Worm (Caenorhabditis elegans) whole organism, midembryonic: ENCODE data around the gene T11F8.4.
A peak's percentile ranks its signal among the peaks of the same experiment; 100 is the strongest.

ENCODE experiments used
- T22C8.4 ChIP-seq: fragments of 200-800 bp; sonication (Bioruptor generic); IDR thresholded peaks from 2 replicates; pipeline ENCODE4 v1.3.6; 2022; ENCODE audit warnings: missing genetic modification characterization, missing compliant biosample characterization
- cog-1 ChIP-seq: sonication (generic microtip); optimal IDR thresholded peaks from 2 replicates; lab custom pipeline; 2016; ENCODE audit warnings: missing genetic modification characterization, missing compliant biosample characterization
- flt-1 ChIP-seq: fragments of 200-800 bp; sonication (Bioruptor generic); IDR thresholded peaks from 2 replicates; pipeline ENCODE4 v1.3.6; 2022; ENCODE audit warnings: missing genetic modification characterization, missing compliant biosample characterization
- klf-2 ChIP-seq: fragments of 200-800 bp; sonication (Bioruptor generic); conservative IDR thresholded peaks from 2 replicates; pipeline ENCODE4 v1.3.6; 2022; ENCODE audit warnings: missing genetic modification reagents, missing genetic modification characterization, missing compliant biosample characterization
- med-1 ChIP-seq: sonication (generic microtip); optimal IDR thresholded peaks from 2 replicates; lab custom pipeline; 2017; ENCODE audit warnings: missing genetic modification characterization, mild to moderate bottlenecking, missing compliant biosample characterization, antibody characterized with exemption, missing genetic modification reagents; ENCODE audit not compliant: insufficient read depth
- ref-1 ChIP-seq: fragments of 200-800 bp; sonication (Bioruptor generic); conservative IDR thresholded peaks from 2 replicates; pipeline ENCODE4 v1.3.6; 2022; ENCODE audit warnings: missing genetic modification reagents, missing genetic modification characterization, missing compliant biosample characterization
- tab-1 ChIP-seq: fragments of 200-800 bp; sonication (Bioruptor generic); IDR thresholded peaks from 2 replicates; pipeline ENCODE4 v1.3.6; 2022; ENCODE audit warnings: missing genetic modification characterization, missing compliant biosample characterization
- ztf-23 ChIP-seq: fragments of 200-800 bp; sonication (Bioruptor generic); IDR thresholded peaks from 2 replicates; pipeline ENCODE4 v1.3.6; 2022; ENCODE audit warnings: missing genetic modification reagents, missing genetic modification characterization, missing compliant biosample characterization
- ztf-29 ChIP-seq: fragments of 200-800 bp; sonication (Bioruptor generic); IDR thresholded peaks from 2 replicates; pipeline ENCODE4 v1.3.6; 2022; ENCODE audit warnings: missing genetic modification reagents, missing genetic modification characterization, missing compliant biosample characterization

T11F8.4 gene

DNA sequence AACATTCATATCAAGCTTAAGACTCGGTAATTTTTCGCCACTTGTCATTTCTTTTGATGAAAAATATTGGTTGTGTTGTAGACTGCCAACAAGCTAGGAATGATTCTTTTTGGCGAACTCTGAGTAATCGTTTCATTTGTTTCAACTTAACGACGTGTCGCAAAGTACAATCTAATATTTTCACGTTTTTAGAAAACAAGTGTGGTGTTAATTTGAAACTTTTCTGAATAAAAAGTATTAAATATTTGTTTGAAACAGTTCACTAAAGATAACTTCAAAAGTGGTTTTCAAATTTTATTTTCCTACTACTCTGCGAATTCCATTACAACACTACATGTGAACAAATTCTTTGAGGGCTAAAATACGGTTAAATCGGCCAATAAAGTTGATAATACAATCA lies at the start of gene T11F8.4:
T11F8.4 (minus strand) TSS at position 101 of the 400 bp plus-strand sequence.
- TF ChIP-seq cog-1 (no peak), ztf-23 (GFP tag; lab: Robert Waterston, UW) (no peak), ref-1 (GFP tag; lab: Robert Waterston, UW) (no peak), ztf-29 (no peak), klf-2 (GFP tag; lab: Robert Waterston, UW) (no peak), tab-1 (GFP tag; lab: Robert Waterston, UW) (no peak), T22C8.4 (GFP tag; lab: Robert Waterston, UW) (no peak), med-1 (GFP tag; lab: Kevin White, UChicago) (no peak), flt-1 (GFP tag; lab: Robert Waterston, UW) (no peak)

DNA sequence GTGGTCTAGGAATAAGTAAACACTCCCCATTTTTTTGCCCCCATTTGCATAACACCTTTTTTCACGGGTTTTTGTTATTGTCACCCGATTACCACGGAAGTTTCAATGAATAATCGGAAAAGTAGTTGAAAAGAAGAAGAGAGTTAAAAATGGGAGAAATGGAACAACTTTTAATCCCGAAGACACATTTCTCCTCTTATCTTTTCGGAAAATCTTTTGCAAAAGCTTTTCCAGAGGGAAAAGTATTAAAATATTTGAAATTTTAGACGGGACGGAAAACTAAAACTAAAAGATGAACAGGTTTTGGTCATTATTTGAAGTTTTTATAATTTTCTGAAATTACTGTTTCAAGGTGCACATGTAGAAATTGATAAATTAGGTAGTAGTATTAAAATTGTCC lies 42.7 kb upstream of the T11F8.4 start:
- TF ChIP-seq ztf-23 (GFP tag; lab: Robert Waterston, UW): no peak
- no peak for TF ChIP-seq T22C8.4 (GFP tag; lab: Robert Waterston, UW)
- TF ChIP-seq tab-1 (GFP tag; lab: Robert Waterston, UW): no peak
- TF ChIP-seq klf-2 (GFP tag; lab: Robert Waterston, UW): no peak
- TF ChIP-seq med-1 (GFP tag; lab: Kevin White, UChicago): no peak
- TF ChIP-seq cog-1: no peak
- no peak for TF ChIP-seq flt-1 (GFP tag; lab: Robert Waterston, UW)
- TF ChIP-seq ref-1 (GFP tag; lab: Robert Waterston, UW): no peak
- TF ChIP-seq ztf-29: no peak

DNA sequence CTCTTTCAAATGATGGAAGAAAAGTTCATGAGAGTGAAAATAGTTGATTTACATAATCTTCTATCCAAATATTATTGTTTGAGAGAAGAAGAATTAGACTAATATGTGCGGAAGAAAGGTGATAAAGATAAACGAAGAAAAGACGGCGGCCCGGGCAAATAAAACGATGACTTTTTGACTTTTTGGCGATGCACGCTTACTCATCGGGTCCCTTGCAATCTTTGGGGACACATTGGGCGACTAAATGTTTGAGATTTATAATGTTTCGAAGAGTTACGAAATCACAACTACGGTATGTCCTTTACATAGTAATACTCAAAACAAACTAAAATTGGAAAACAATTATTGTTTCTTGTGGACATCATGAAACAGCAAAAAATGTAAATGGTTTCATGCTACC lies 38.4 kb upstream of the T11F8.4 start:
- TF ChIP-seq tab-1 (GFP tag; lab: Robert Waterston, UW) (no peak), klf-2 (GFP tag; lab: Robert Waterston, UW) (no peak), med-1 (GFP tag; lab: Kevin White, UChicago) (no peak), ztf-23 (GFP tag; lab: Robert Waterston, UW) (no peak), cog-1 (no peak), ref-1 (GFP tag; lab: Robert Waterston, UW) (no peak), ztf-29 (no peak)

DNA sequence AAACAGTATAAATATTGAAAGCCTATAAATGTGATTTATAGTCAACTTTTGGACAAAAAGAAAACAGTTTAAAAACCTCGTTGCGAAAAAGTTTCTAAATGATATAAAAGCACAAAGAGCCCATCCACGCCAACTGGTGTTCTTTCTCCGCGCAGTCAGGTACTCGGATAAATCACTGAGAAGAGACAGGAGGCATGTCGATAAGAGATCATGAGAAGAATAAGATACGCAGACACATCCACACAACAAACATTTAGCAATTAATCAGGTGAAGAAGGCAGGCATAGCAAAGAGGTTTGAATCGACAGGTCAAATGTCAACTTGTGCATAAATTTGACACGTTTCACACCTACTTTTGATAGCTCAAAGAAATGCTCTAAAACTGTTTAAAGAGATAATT lies 31.4 kb upstream of the T11F8.4 start:
- TF ChIP-seq cog-1 (peak; percentile 19), T22C8.4 (GFP tag; lab: Robert Waterston, UW) (no peak)

DNA sequence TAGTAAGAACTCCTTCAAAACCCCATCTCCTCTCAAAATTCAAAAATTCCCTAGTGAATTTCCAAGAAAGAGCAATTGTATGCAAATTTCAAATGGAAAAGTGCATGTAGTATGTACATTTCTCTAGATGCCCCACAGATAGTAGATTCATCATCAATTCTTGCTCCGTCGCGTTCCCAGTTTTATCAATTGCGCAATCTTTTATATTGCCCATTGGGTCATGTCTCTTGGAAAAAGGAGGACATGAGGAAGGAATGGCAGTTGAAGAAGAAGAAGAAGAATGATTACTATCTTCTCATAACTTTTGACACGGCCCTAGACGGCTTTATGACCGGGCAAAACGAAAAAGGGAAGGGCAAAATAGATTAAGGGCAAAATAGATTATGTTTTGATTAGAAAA lies 30.3 kb upstream of the T11F8.4 start:
- TF ChIP-seq klf-2 (GFP tag; lab: Robert Waterston, UW) (no peak), flt-1 (GFP tag; lab: Robert Waterston, UW) (no peak), ref-1 (GFP tag; lab: Robert Waterston, UW) (no peak), ztf-23 (GFP tag; lab: Robert Waterston, UW) (no peak), tab-1 (GFP tag; lab: Robert Waterston, UW) (no peak), T22C8.4 (GFP tag; lab: Robert Waterston, UW) (no peak), cog-1 (no peak), ztf-29 (no peak), med-1 (GFP tag; lab: Kevin White, UChicago) (no peak)

DNA sequence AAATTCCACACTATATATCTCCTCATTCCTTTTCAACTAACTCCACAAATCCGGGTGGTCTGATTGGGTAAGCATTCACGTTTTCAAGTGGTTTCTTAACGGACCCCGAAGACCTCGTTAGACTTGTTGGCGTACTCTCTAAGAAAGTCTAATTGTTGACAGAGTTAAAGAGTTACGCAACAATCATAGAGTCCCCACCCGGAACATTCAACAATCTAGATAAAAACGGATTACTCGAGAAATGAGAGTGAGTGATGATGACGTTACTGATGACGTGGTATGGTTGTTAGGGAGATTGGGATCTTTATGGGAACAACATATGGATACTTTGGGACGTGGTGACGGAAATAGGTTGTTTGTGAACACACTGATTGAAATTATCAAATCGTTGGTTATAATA lies 26.2 kb upstream of the T11F8.4 start:
- TF ChIP-seq T22C8.4 (GFP tag; lab: Robert Waterston, UW): no peak
- no peak for TF ChIP-seq ref-1 (GFP tag; lab: Robert Waterston, UW)
- no peak for TF ChIP-seq med-1 (GFP tag; lab: Kevin White, UChicago)
- TF ChIP-seq klf-2 (GFP tag; lab: Robert Waterston, UW): no peak
- TF ChIP-seq tab-1 (GFP tag; lab: Robert Waterston, UW): no peak
- TF ChIP-seq flt-1 (GFP tag; lab: Robert Waterston, UW): no peak
- TF ChIP-seq ztf-29: no peak
- no peak for TF ChIP-seq cog-1
- TF ChIP-seq ztf-23 (GFP tag; lab: Robert Waterston, UW): no peak

DNA sequence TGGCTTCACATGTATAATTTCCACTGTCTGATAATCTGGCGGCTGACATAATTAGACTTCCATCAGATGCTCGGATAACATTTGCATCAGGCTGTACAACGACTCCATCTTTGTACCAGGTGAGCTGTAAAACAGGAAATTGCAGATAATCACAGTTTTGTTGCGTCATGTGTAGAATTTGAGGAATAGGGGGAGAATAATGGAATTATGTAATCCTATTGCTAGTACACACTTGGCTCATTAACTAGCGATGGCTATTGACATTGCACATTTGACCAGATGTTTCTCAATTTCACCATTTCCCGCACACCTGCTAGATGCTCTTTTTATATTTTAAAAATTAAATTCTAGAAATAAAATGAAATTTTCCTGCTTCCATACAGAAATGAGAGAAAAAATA lies 25.0 kb upstream of the T11F8.4 start:
- TF ChIP-seq ztf-29 (no peak), cog-1 (no peak), ztf-23 (GFP tag; lab: Robert Waterston, UW) (no peak), tab-1 (GFP tag; lab: Robert Waterston, UW) (no peak), ref-1 (GFP tag; lab: Robert Waterston, UW) (no peak), med-1 (GFP tag; lab: Kevin White, UChicago) (no peak), flt-1 (GFP tag; lab: Robert Waterston, UW) (no peak), klf-2 (GFP tag; lab: Robert Waterston, UW) (no peak), T22C8.4 (GFP tag; lab: Robert Waterston, UW) (no peak)

DNA sequence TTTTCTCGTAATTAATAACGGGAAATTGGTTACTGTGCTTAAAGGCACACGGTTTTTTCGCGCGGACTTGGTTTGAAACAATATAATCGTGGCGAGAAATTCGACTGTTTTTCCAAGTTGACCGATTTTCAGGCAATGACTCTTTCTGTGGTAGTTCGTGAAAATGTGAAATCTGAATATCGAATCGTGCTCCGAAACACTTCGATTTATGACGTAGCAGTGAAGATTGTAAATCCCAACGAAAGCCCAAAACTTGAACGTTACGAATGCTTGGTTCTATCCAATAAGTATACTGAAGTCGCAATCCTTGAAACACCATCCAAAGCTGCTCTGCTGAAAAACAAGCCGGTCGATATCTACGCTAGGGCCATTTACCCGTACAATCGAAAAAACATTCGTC lies 17.7 kb upstream of the T11F8.4 start:
- TF ChIP-seq tab-1 (GFP tag; lab: Robert Waterston, UW) (no peak), ztf-23 (GFP tag; lab: Robert Waterston, UW) (no peak), cog-1 (no peak), flt-1 (GFP tag; lab: Robert Waterston, UW) (no peak), ztf-29 (no peak), klf-2 (GFP tag; lab: Robert Waterston, UW) (no peak), T22C8.4 (GFP tag; lab: Robert Waterston, UW) (no peak), ref-1 (GFP tag; lab: Robert Waterston, UW) (no peak), med-1 (GFP tag; lab: Kevin White, UChicago) (no peak)

DNA sequence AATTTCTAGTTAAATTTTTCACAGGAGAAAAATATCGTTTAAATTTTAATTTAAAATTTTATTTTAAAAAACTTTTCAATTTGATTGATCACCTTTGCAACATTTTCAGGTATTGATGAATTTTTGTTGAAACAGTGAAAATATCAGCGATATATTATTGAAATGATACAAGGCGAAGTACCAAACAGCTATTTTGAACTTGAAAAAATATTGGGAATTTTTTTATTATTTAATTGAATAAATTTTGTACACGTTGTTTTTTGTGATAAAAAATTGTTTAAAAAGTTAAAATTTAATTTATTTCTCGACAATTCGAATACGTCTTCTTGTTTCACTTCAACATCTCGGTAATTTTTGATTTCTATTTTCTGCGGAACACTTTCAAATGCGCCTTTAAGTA lies 17.3 kb upstream of the T11F8.4 start, which contains the start of gene B0273.1:
B0273.1 (plus strand) TSS at position 301 of the 400 bp plus-strand sequence.
- TF ChIP-seq T22C8.4 (GFP tag; lab: Robert Waterston, UW) (no peak), ref-1 (GFP tag; lab: Robert Waterston, UW) (no peak), tab-1 (GFP tag; lab: Robert Waterston, UW) (no peak), cog-1 (no peak)

DNA sequence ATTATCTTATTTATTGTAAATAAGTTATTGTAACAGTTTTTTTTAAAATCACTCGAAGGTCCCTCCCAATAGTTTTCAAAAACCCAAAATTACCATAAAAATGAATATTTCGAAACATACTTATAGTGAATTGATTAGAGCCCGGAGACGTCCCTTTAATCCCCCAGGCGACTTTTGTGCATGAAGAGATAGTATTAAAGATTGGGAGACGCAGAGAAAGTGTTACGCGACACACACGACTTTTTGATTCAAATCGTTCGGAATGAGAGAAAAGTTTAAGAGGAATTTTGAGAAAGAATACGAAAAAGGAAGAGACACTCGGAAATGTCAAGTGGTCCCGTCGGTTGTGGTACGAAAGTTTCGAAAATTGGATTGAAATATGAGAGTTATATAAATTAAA lies 16.8 kb upstream of the T11F8.4 start:
- TF ChIP-seq tab-1 (GFP tag; lab: Robert Waterston, UW) (no peak), T22C8.4 (GFP tag; lab: Robert Waterston, UW) (no peak), ztf-29 (no peak), ref-1 (GFP tag; lab: Robert Waterston, UW) (no peak), klf-2 (GFP tag; lab: Robert Waterston, UW) (no peak)
